Worm (Caenorhabditis elegans) whole organism, midembryonic: ENCODE data around the gene C25F6.8.

ENCODE experiments used
- T22C8.4 ChIP-seq: fragments of 200-800 bp; sonication (Bioruptor generic); IDR thresholded peaks from 2 replicates; pipeline ENCODE4 v1.3.6; 2022; ENCODE audit warnings: missing genetic modification characterization, missing compliant biosample characterization
- cog-1 ChIP-seq: sonication (generic microtip); optimal IDR thresholded peaks from 2 replicates; lab custom pipeline; 2016; ENCODE audit warnings: missing genetic modification characterization, missing compliant biosample characterization
- flt-1 ChIP-seq: fragments of 200-800 bp; sonication (Bioruptor generic); IDR thresholded peaks from 2 replicates; pipeline ENCODE4 v1.3.6; 2022; ENCODE audit warnings: missing genetic modification characterization, missing compliant biosample characterization
- klf-2 ChIP-seq: fragments of 200-800 bp; sonication (Bioruptor generic); conservative IDR thresholded peaks from 2 replicates; pipeline ENCODE4 v1.3.6; 2022; ENCODE audit warnings: missing genetic modification reagents, missing genetic modification characterization, missing compliant biosample characterization
- med-1 ChIP-seq: sonication (generic microtip); optimal IDR thresholded peaks from 2 replicates; lab custom pipeline; 2017; ENCODE audit warnings: missing genetic modification characterization, mild to moderate bottlenecking, missing compliant biosample characterization, antibody characterized with exemption, missing genetic modification reagents; ENCODE audit not compliant: insufficient read depth
- ref-1 ChIP-seq: fragments of 200-800 bp; sonication (Bioruptor generic); conservative IDR thresholded peaks from 2 replicates; pipeline ENCODE4 v1.3.6; 2022; ENCODE audit warnings: missing genetic modification reagents, missing genetic modification characterization, missing compliant biosample characterization
- tab-1 ChIP-seq: fragments of 200-800 bp; sonication (Bioruptor generic); IDR thresholded peaks from 2 replicates; pipeline ENCODE4 v1.3.6; 2022; ENCODE audit warnings: missing genetic modification characterization, missing compliant biosample characterization
- ztf-29 ChIP-seq: fragments of 200-800 bp; sonication (Bioruptor generic); IDR thresholded peaks from 2 replicates; pipeline ENCODE4 v1.3.6; 2022; ENCODE audit warnings: missing genetic modification reagents, missing genetic modification characterization, missing compliant biosample characterization

- TF ChIP-seq flt-1 (GFP tag; lab: Robert Waterston, UW) (no peak), T22C8.4 (GFP tag; lab: Robert Waterston, UW) (no peak), cog-1 (tag; lab: Kevin White, UChicago) (no peak), med-1 (GFP tag; lab: Kevin White, UChicago) (no peak), tab-1 (GFP tag; lab: Robert Waterston, UW) (no peak), ztf-29 (GFP tag; lab: Robert Waterston, UW) (no peak), klf-2 (GFP tag; lab: Robert Waterston, UW) (no peak), ref-1 (GFP tag; lab: Robert Waterston, UW) (no peak)
Observed at ce11 chrX:5492820-5493382, 44.9 kb downstream of the C25F6.8 start, which contains the start of the genes bus-8A and bus-8B.
